Fruit fly (Drosophila melanogaster): ENCODE data around the gene X11Lbeta.

X11Lbeta gene

dm6 chrX:10729921-10730873 is 102.7 kb downstream of the X11Lbeta start (continued):
- TF ChIP-seq dmrt99B (tag; optimal IDR thresholded peaks at IDR 0.05) (no peak), gcm2 (GFP tag; optimal IDR thresholded peaks at IDR 0.05) (no peak), Rfx (GFP tag; IDR thresholded peaks at IDR 0.05) (0 out of 2 replicates have a peak, but pooled peaks have one; percentile 9), jumu (GFP tag; optimal IDR thresholded peaks at IDR 0.05) (no peak), CG8290 (GFP tag; optimal IDR thresholded peaks at IDR 0.05) (no peak), CG8290 (tag; optimal IDR thresholded peaks at IDR 0.05) (peak in 1 of 2 experiments; percentile 44), mld (GFP tag; IDR thresholded peaks at IDR 0.05; ENCODE audit: partially characterized antibody) (no peak), CG17385 (GFP tag; optimal IDR thresholded peaks at IDR 0.05) (no peak), fu2 (GFP tag; optimal IDR thresholded peaks at IDR 0.05) (no peak), ro (GFP tag; IDR thresholded peaks at IDR 0.05) (no peak), CG9876 (GFP tag; optimal IDR thresholded peaks at IDR 0.05) (no peak), Sox102F (GFP tag; optimal IDR thresholded peaks at IDR 0.05) (peak; percentile 8), Drgx (GFP tag; IDR thresholded peaks at IDR 0.05) (0 out of 2 replicates have a peak, but pooled peaks have one; percentile 8), gsb-n (tag; optimal IDR thresholded peaks at IDR 0.05) (peak; percentile 1), Gsc (GFP tag; IDR thresholded peaks at IDR 0.05) (no peak), CG17912 (GFP tag; optimal IDR thresholded peaks at IDR 0.05) (no peak), CG2712 (tag; optimal IDR thresholded peaks at IDR 0.05) (no peak), CG5180 (GFP tag; optimal IDR thresholded peaks at IDR 0.05) (peak; percentile 11), sd (tag; optimal IDR thresholded peaks at IDR 0.05) (peak; percentile 7), ci (GFP tag; IDR thresholded peaks at IDR 0.05) (0 out of 3 replicates have a peak, but pooled peaks have one; percentile 11), chinmo (GFP tag; IDR thresholded peaks at IDR 0.05; ENCODE audit: partially characterized antibody) (peak; percentile 84; the same call in 3 of the 4 replicates), tx (GFP tag; optimal IDR thresholded peaks at IDR 0.05) (no peak), Pdp1 (GFP tag; optimal IDR thresholded peaks at IDR 0.05) (peak in 1 of 2 experiments; percentile 95), CG9437 (GFP tag; optimal IDR thresholded peaks at IDR 0.05) (peak; percentile 99), Deaf1 (tag; optimal IDR thresholded peaks at IDR 0.05) (peak; percentile 85), toy (GFP tag; IDR thresholded peaks at IDR 0.05) (no peak), nom (GFP tag; optimal IDR thresholded peaks at IDR 0.05) (no peak), bbx (GFP tag; IDR thresholded peaks at IDR 0.05; ENCODE audit: partially characterized antibody) (no peak), CG12769 (tag; optimal IDR thresholded peaks at IDR 0.05) (peak; percentile 49)

DNA sequence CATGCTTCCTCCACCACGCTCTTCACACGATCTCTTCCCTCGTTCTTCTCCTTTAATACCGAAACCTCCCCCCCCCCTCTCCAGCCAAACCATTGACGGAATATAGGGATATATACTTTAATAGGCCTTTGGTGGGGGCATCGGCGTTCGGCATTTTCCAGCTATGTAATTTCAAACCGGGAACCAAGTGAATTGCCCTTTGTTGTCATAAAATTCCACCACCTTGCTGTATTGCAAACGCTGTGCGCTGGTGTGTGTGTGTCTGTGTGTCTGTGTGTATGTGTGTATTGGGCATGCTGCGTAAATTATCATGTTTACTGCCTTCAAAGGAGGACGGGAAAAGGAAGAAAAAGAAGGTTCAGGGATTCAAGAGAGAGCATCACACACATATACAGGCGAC is 103.8 kb downstream of the X11Lbeta start:
- TF ChIP-seq slbo (GFP tag; IDR thresholded peaks at IDR 0.05), result no peak
- TF ChIP-seq pros (GFP tag; optimal IDR thresholded peaks at IDR 0.05), result peak; percentile 94
- no peak for TF ChIP-seq CG6654 (GFP tag; optimal IDR thresholded peaks at IDR 0.05)
- TF ChIP-seq CG10209 (GFP tag; optimal IDR thresholded peaks at IDR 0.05), result no peak
- TF ChIP-seq crol (GFP tag; IDR thresholded peaks at IDR 0.05), result peak; percentile 92
- peak; percentile 31; the same call in 1 of the 3 replicates for TF ChIP-seq CG2199 (GFP tag; IDR thresholded peaks at IDR 0.05)
- no peak for TF ChIP-seq BtbVII (GFP tag; optimal IDR thresholded peaks at IDR 0.05)
- no peak for TF ChIP-seq fd3F (GFP tag; optimal IDR thresholded peaks at IDR 0.05)
- TF ChIP-seq insv (GFP tag; optimal IDR thresholded peaks at IDR 0.05), result peak in 1 of 2 experiments; percentile 18
- TF ChIP-seq lab (GFP tag; optimal IDR thresholded peaks at IDR 0.05), result no peak
- no peak for TF ChIP-seq CG18262 (tag; optimal IDR thresholded peaks at IDR 0.05)
- TF ChIP-seq Lpt (GFP tag; optimal IDR thresholded peaks at IDR 0.05), result no peak
- no peak for TF ChIP-seq Camta (GFP tag; optimal IDR thresholded peaks at IDR 0.05)
- no peak for TF ChIP-seq CG13424 (tag; optimal IDR thresholded peaks at IDR 0.05)
- no peak for TF ChIP-seq CG14710 (tag; optimal IDR thresholded peaks at IDR 0.05)
- no peak for TF ChIP-seq E2f2 (GFP tag; IDR thresholded peaks at IDR 0.05)
- TF ChIP-seq ERR (GFP tag; optimal IDR thresholded peaks at IDR 0.05), result no peak
- TF ChIP-seq CG13894 (tag; optimal IDR thresholded peaks at IDR 0.05), result peak; percentile 89
- peak in 1 of 2 experiments; percentile 23 for TF ChIP-seq Trl (optimal IDR thresholded peaks at IDR 0.05)
- TF ChIP-seq Trl (GFP tag; optimal IDR thresholded peaks at IDR 0.05), result no peak
- TF ChIP-seq eyg (GFP tag; optimal IDR thresholded peaks at IDR 0.05), result no peak
